Worm (Caenorhabditis elegans) whole organism, mixed stage, embryonic: ENCODE results near the gene sri-57.

ENCODE experiments used
- M03D4.4 ChIP-seq: sonication (generic microtip); optimal IDR thresholded peaks from 2 replicates; lab custom pipeline; 2017; ENCODE audit warnings: mild to moderate bottlenecking, missing genetic modification characterization, missing compliant biosample characterization
- cnd-1 ChIP-seq: fragments of 200-800 bp; sonication (Bioruptor generic); optimal IDR thresholded peaks from 2 replicates; lab custom pipeline; 2018; ENCODE audit warnings: mild to moderate bottlenecking, missing genetic modification characterization, missing compliant biosample characterization
- elt-3 ChIP-seq: fragments of 150-350 bp; optimal IDR thresholded peaks from 2 replicates; lab custom pipeline; 2014; ENCODE audit warnings: missing biosample characterization, missing genetic modification characterization
- flh-1 ChIP-seq: fragments of 200-800 bp; sonication (Bioruptor generic); optimal IDR thresholded peaks from 2 replicates; lab custom pipeline; 2018; ENCODE audit warnings: mild to moderate bottlenecking, missing genetic modification characterization, moderate library complexity, missing compliant biosample characterization
- lsy-2 ChIP-seq: fragments of 150-350 bp; optimal IDR thresholded peaks from 2 replicates; lab custom pipeline; 2014; ENCODE audit warnings: missing biosample characterization, missing genetic modification characterization
- mab-5 ChIP-seq: fragments of 150-350 bp; optimal IDR thresholded peaks from 2 replicates; lab custom pipeline; 2014; ENCODE audit warnings: missing biosample characterization, missing genetic modification characterization
- nhr-76 ChIP-seq: sonication (generic microtip); optimal IDR thresholded peaks from 2 replicates; lab custom pipeline; 2017; ENCODE audit warnings: missing biosample characterization, missing genetic modification characterization
- pha-4 ChIP-seq: fragments of 150-350 bp; optimal IDR thresholded peaks from 2 replicates; lab custom pipeline; 2018; ENCODE audit warnings: missing biosample characterization, missing genetic modification reagents, missing genetic modification characterization
- snpc-4 ChIP-seq: fragments of 150-350 bp; optimal IDR thresholded peaks from 2 replicates; lab custom pipeline; 2014; ENCODE audit warnings: missing biosample characterization, missing genetic modification characterization
- tbx-8 ChIP-seq: fragments of 200-800 bp; sonication (Bioruptor generic); optimal IDR thresholded peaks from 2 replicates; lab custom pipeline; 2018; ENCODE audit warnings: mild to moderate bottlenecking, missing genetic modification characterization, moderate library complexity, missing compliant biosample characterization

DNA sequence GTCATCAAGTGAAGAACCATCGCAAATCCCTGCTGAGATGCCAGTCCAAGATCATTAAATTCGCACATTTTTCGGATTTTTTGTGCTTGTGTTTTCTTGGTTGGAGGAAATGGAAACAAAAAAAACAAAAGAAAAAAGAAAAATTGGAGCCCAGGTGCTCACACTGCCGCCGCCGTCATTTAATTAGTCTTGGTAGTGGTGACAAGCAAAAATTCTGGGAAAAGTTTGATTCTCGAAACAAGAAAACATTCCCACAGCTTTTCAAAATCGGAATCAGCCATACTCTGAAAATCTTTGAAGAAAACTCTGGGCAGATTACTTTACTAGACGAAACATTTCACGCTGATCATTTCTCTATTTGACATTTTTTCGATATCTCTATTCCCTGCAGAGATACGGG is 33.0 kb upstream of the sri-57 start, which contains the start of gene srh-128:
- TF ChIP-seq M03D4.4 (tag; lab: Kevin White, UChicago), result no peak
- no peak for TF ChIP-seq nhr-76 (tag; lab: Kevin White, UChicago)
- no peak for TF ChIP-seq elt-3
- no peak for TF ChIP-seq pha-4
- no peak for TF ChIP-seq snpc-4 (tag; lab: Kevin White, UChicago)
- TF ChIP-seq cnd-1 (tag; lab: Kevin White, UChicago), result no peak
- TF ChIP-seq mab-5 (tag; lab: Kevin White, UChicago), result no peak
- no peak for TF ChIP-seq tbx-8
- TF ChIP-seq lsy-2 (tag; lab: Kevin White, UChicago), result no peak
- TF ChIP-seq flh-1, result no peak
